Fruit fly (Drosophila melanogaster): ENCODE measurements around the gene MED11.

Gene MED11

dm6 chr3L:18758894-18759569, 13.4 kb downstream of the MED11 start (continued):
- peak; percentile 70; the same call in 1 of the 2 replicates for TF ChIP-seq aop (GFP tag; IDR thresholded peaks at IDR 0.05)
- TF ChIP-seq zfh1 (GFP tag; IDR thresholded peaks at IDR 0.05), result no peak
- peak; percentile 91 for TF ChIP-seq CG10321 (GFP tag; IDR thresholded peaks at IDR 0.05)
- peak; percentile 48 for TF ChIP-seq pros (GFP tag; optimal IDR thresholded peaks at IDR 0.05)
- TF ChIP-seq mld (GFP tag; IDR thresholded peaks at IDR 0.05; ENCODE audit: partially characterized antibody), result no peak
- TF ChIP-seq nmo (GFP tag; optimal IDR thresholded peaks at IDR 0.05), result peak; percentile 24
- TF ChIP-seq CG12391 (tag; optimal IDR thresholded peaks at IDR 0.05), result no peak
- no peak for TF ChIP-seq peb (GFP tag; IDR thresholded peaks at IDR 0.05)
- peak in 1 of 2 experiments; percentile 3 for TF ChIP-seq bsh (GFP tag; optimal IDR thresholded peaks at IDR 0.05)
- TF ChIP-seq H15 (GFP tag; IDR thresholded peaks at IDR 0.05), result no peak
- TF ChIP-seq trem (tag; optimal IDR thresholded peaks at IDR 0.05), result no peak
- TF ChIP-seq CG10979 (tag; optimal IDR thresholded peaks at IDR 0.05), result peak; percentile 20
- no peak for TF ChIP-seq CG9609 (GFP tag; optimal IDR thresholded peaks at IDR 0.05)
- TF ChIP-seq CG12299 (tag; optimal IDR thresholded peaks at IDR 0.05), result no peak
- TF ChIP-seq CG17829 (tag; optimal IDR thresholded peaks at IDR 0.05), result no peak
- peak; percentile 58 to 82 for TF ChIP-seq Trl (optimal IDR thresholded peaks at IDR 0.05)
- no peak for TF ChIP-seq Trl (GFP tag; optimal IDR thresholded peaks at IDR 0.05)
- 0 out of 2 replicates have a peak, but pooled peaks have one; percentile 26 for TF ChIP-seq HLH3B (GFP tag; IDR thresholded peaks at IDR 0.05)
- TF ChIP-seq CG10209 (GFP tag; optimal IDR thresholded peaks at IDR 0.05), result no peak
- no peak; the same call in 2 of the 3 replicates for TF ChIP-seq B-H1 (GFP tag; IDR thresholded peaks at IDR 0.05)
- no peak for TF ChIP-seq CG13296 (GFP tag; optimal IDR thresholded peaks at IDR 0.05)
- no peak for TF ChIP-seq CG9817 (tag; optimal IDR thresholded peaks at IDR 0.05)
- TF ChIP-seq Stat92E (GFP tag; optimal IDR thresholded peaks at IDR 0.05), result peak in 1 of 3 experiments; percentile 63
- TF ChIP-seq Sin3A (optimal IDR thresholded peaks at IDR 0.05), result no peak
- TF ChIP-seq zen2 (GFP tag; IDR thresholded peaks at IDR 0.05; ENCODE audit: partially characterized antibody), result 0 out of 3 replicates have a peak, but pooled peaks have one; percentile 60
- no peak for TF ChIP-seq CG1602 (GFP tag; optimal IDR thresholded peaks at IDR 0.05)
- peak; percentile 59; the same call in 1 of the 2 replicates for TF ChIP-seq tna (GFP tag; IDR thresholded peaks at IDR 0.05; ENCODE audit: partially characterized antibody)
- peak; percentile 67; the same call in 1 of the 2 replicates for TF ChIP-seq vvl (GFP tag; IDR thresholded peaks at IDR 0.05)
- TF ChIP-seq CG8478 (optimal IDR thresholded peaks at IDR 0.05), result peak; percentile 99
- no peak for TF ChIP-seq Hand (GFP tag; optimal IDR thresholded peaks at IDR 0.05)
- TF ChIP-seq mirr (GFP tag; optimal IDR thresholded peaks at IDR 0.05), result peak; percentile 96
- peak; percentile 10 for TF ChIP-seq grn (GFP tag; optimal IDR thresholded peaks at IDR 0.05)
- no peak for TF ChIP-seq Mrtf (GFP tag; IDR thresholded peaks at IDR 0.05)
- TF ChIP-seq sd (tag; optimal IDR thresholded peaks at IDR 0.05), result peak; percentile 100
- TF ChIP-seq bcd (GFP tag; optimal IDR thresholded peaks at IDR 0.05), result no peak
- no peak for TF ChIP-seq ham (GFP tag; IDR thresholded peaks at IDR 0.05)
- peak; percentile 74 for TF ChIP-seq CG34376 (GFP tag; optimal IDR thresholded peaks at IDR 0.05)
- no peak for TF ChIP-seq Kr (GFP tag; optimal IDR thresholded peaks at IDR 0.05)
- no peak for TF ChIP-seq CG7963 (GFP tag; IDR thresholded peaks at IDR 0.05; ENCODE audit: partially characterized antibody)
- TF ChIP-seq ems (GFP tag; optimal IDR thresholded peaks at IDR 0.05), result no peak
- TF ChIP-seq vfl (GFP tag; optimal IDR thresholded peaks at IDR 0.05), result no peak
- TF ChIP-seq tup (GFP tag; optimal IDR thresholded peaks at IDR 0.05), result no peak
- no peak for TF ChIP-seq CG18476 (GFP tag; optimal IDR thresholded peaks at IDR 0.05)
- no peak for TF ChIP-seq CG3847 (GFP tag; IDR thresholded peaks at IDR 0.05)
- no peak for TF ChIP-seq Nf-YA (GFP tag; IDR thresholded peaks at IDR 0.05)
- peak; percentile 85 for TF ChIP-seq Med (GFP tag)
- peak; percentile 12 for TF ChIP-seq psq (GFP tag; optimal IDR thresholded peaks at IDR 0.05)
- TF ChIP-seq ab (GFP tag; optimal IDR thresholded peaks at IDR 0.05), result peak; percentile 44
- peak; percentile 24; the same call in 1 of the 2 replicates for TF ChIP-seq E2f2 (GFP tag; IDR thresholded peaks at IDR 0.05)
- no peak for TF ChIP-seq CG14667 (GFP tag; IDR thresholded peaks at IDR 0.05)
